Fruit fly (Drosophila melanogaster) whole organism, wandering third instar larva: ENCODE results near the gene trbl.

Experiments used
- Abd-B ChIP-seq: fragments of >200 bp; optimal IDR thresholded peaks from 2 replicates; lab custom pipeline; 2017; ENCODE audit warnings: missing biosample characterization, missing genetic modification characterization
- CrebA ChIP-seq: fragments of 200-800 bp; sonication (Bioruptor generic); optimal IDR thresholded peaks from 2 replicates; lab custom pipeline; 2016; ENCODE audit warnings: missing biosample characterization, mild to moderate bottlenecking, missing genetic modification characterization, borderline replicate concordance
- Mio ChIP-seq: sonication (Bioruptor generic); optimal IDR thresholded peaks from 2 replicates; lab custom pipeline; 2016; ENCODE audit warnings: missing biosample characterization, missing genetic modification characterization
- Sp1 ChIP-seq: fragments of 200-800 bp; sonication (Bioruptor generic); optimal IDR thresholded peaks from 3 replicates; lab custom pipeline; 2019; ENCODE audit warnings: missing biosample characterization, mild to moderate bottlenecking, missing genetic modification characterization, moderate library complexity
- br ChIP-seq: fragments of 200-800 bp; sonication (Bioruptor generic); optimal IDR thresholded peaks from 2 replicates; lab custom pipeline; 2016; ENCODE audit warnings: missing biosample characterization, missing genetic modification characterization
- jim ChIP-seq: fragments of 175-275, 200-325 bp; sonication (Bioruptor generic); optimal IDR thresholded peaks from 2 replicates; lab custom pipeline; 2016; ENCODE audit warnings: missing biosample characterization, mild to moderate bottlenecking, missing genetic modification characterization
- lola ChIP-seq: fragments of >200 bp; optimal IDR thresholded peaks from 2 replicates; lab custom pipeline; 2017; ENCODE audit warnings: missing biosample characterization, missing genetic modification characterization
- pan ChIP-seq: fragments of >200 bp; optimal IDR thresholded peaks from 2 replicates; lab custom pipeline; 2017
- rgr ChIP-seq: fragments of 200-800 bp; sonication (Bioruptor generic); optimal IDR thresholded peaks from 3 replicates; lab custom pipeline; 2016; ENCODE audit warnings: missing biosample characterization, mild to moderate bottlenecking, missing genetic modification characterization
- sage ChIP-seq: fragments of 200-800 bp; sonication (Bioruptor generic); optimal IDR thresholded peaks from 2 replicates; lab custom pipeline; 2016; ENCODE audit warnings: missing biosample characterization, mild to moderate bottlenecking, missing genetic modification characterization
- woc ChIP-seq: sonication (Bioruptor generic); optimal IDR thresholded peaks from 2 replicates; lab custom pipeline; 2016; ENCODE audit warnings: missing biosample characterization, mild to moderate bottlenecking, missing genetic modification characterization

DNA sequence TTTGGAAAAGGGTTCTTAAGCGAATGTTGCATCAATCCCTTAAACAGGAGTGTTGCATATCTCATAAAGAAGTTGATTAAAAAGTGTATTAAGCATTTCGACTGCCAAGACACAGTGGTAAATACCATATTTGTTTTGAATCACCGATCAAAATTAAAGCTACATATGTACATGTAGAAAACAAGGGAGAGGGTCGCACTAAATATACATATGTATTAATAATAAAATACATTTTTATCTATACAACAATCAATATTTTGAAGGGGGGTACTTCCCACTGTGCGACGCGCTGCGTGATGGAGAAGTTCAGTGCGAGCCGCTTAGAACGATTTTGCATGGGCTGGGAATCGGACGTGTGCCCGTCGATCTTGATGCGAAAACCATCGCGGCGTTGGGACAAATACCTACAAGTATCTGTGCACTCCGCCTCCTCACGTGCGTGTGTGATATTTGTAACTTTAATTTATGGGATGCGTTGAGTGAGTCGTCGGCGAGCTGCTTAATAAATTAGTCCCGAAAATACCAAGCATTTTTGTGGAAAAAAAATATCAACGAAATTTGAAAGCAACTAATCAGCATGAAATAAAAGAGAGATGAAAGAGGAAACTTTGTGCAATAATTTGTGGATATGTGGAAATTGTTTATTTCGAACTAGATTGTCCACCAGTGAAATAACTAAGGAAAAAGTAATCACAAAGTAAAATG lies 43.6 kb upstream of the trbl start:
- no peak for TF ChIP-seq lola (GFP tag; lab: Kevin White, UChicago)
- peak; percentile 86 for TF ChIP-seq sage (GFP tag; lab: Kevin White, UChicago)
- peak; percentile 96 for TF ChIP-seq rgr
- peak; percentile 82 for TF ChIP-seq br (GFP tag; lab: Kevin White, UChicago)
- TF ChIP-seq jim (GFP tag; lab: Kevin White, UChicago) = no peak
- no peak for TF ChIP-seq pan (lab: Kevin White, UChicago)
- no peak for TF ChIP-seq Mio (GFP tag; lab: Kevin White, UChicago)
- TF ChIP-seq Sp1 (GFP tag; lab: Kevin White, UChicago) = peak; percentile 78
- TF ChIP-seq woc (GFP tag; lab: Kevin White, UChicago) = peak; percentile 54
- no peak for TF ChIP-seq CrebA
- no peak for TF ChIP-seq Abd-B (GFP tag; lab: Kevin White, UChicago)
